Worm (Caenorhabditis elegans) whole organism, late embryonic: ENCODE data around the gene siah-1.

ENCODE experiments used
- K09A11.1 ChIP-seq: sonication (generic microtip); optimal IDR thresholded peaks from 2 replicates; lab custom pipeline; 2017; ENCODE audit warnings: antibody characterized with exemption, mild to moderate bottlenecking, missing genetic modification characterization, missing compliant biosample characterization; ENCODE audit not compliant: insufficient read depth
- ama-1 ChIP-seq: fragments of 150-350 bp; optimal IDR thresholded peaks from 2 replicates; lab custom pipeline; 2014
- elt-2 ChIP-seq: sonication (generic microtip); optimal IDR thresholded peaks from 2 replicates; lab custom pipeline; 2016; ENCODE audit warnings: missing genetic modification reagents, missing genetic modification characterization, missing compliant biosample characterization
- nhr-11 ChIP-seq: fragments of 150-350 bp; optimal IDR thresholded peaks from 2 replicates; lab custom pipeline; 2014; ENCODE audit warnings: missing biosample characterization, missing genetic modification characterization
- unc-55 ChIP-seq: sonication (generic microtip); optimal IDR thresholded peaks from 2 replicates; lab custom pipeline; 2017; ENCODE audit warnings: missing biosample characterization, missing genetic modification reagents, missing genetic modification characterization

DNA sequence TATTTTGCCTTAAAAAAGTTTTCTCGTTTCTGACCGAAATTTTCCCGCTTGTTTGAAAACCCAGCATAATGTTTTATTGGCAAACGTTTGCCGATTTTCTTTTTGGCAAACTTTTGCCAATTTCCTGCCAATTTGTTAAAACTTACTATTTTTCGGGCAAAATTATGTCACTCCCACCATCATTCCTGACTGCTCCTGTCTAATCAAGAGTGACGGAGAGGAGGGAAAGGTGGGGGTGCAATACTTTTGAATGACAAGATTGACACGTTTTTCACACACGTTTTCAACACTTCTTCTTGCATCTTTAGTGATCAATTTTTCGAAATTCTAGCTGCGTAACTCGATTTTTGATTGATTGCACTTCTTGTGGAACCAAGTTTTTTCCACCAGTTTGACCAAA lies 37.7 kb downstream of the siah-1 start:
- TF ChIP-seq ama-1 (lab: Kevin White, UChicago) (no peak), nhr-11 (no peak), K09A11.1 (tag; lab: Kevin White, UChicago) (no peak), elt-2 (tag; lab: Kevin White, UChicago) (no peak), unc-55 (GFP tag; lab: Kevin White, UChicago) (peak; percentile 75)
